Worm (Caenorhabditis elegans) whole organism, L2 larva: ENCODE measurements around the gene Y81B9A.1.

Experiments used
- C34F6.9 ChIP-seq: fragments of 150-350 bp; optimal IDR thresholded peaks from 2 replicates; lab custom pipeline; 2014; ENCODE audit warnings: missing biosample characterization, missing genetic modification characterization
- R02D3.7 ChIP-seq: fragments of 150-350 bp; optimal IDR thresholded peaks from 2 replicates; lab custom pipeline; 2014; ENCODE audit warnings: missing biosample characterization, missing genetic modification characterization
- Y55F3AM.14 ChIP-seq: fragments of 200-800 bp; sonication (Bioruptor generic); optimal IDR thresholded peaks from 2 replicates; lab custom pipeline; 2018; ENCODE audit warnings: mild to moderate bottlenecking, missing genetic modification characterization, missing compliant biosample characterization
- ZK546.5 ChIP-seq: sonication (generic microtip); optimal IDR thresholded peaks from 2 replicates; lab custom pipeline; 2017; ENCODE audit warnings: missing biosample characterization, missing genetic modification characterization
- alr-1 ChIP-seq: fragments of 150-350 bp; optimal IDR thresholded peaks from 2 replicates; lab custom pipeline; 2014; ENCODE audit warnings: missing biosample characterization, missing genetic modification characterization
- aly-2 ChIP-seq: fragments of 150-350 bp; optimal IDR thresholded peaks from 2 replicates; lab custom pipeline; 2014; ENCODE audit warnings: missing biosample characterization, missing genetic modification characterization
- ama-1 ChIP-seq: fragments of 150-350 bp; optimal IDR thresholded peaks from 2 replicates; lab custom pipeline; 2018; ENCODE audit warnings: inconsistent platforms
- blmp-1 ChIP-seq: sonication (generic microtip); optimal IDR thresholded peaks from 2 replicates; lab custom pipeline; 2017; ENCODE audit warnings: missing genetic modification characterization, mild to moderate bottlenecking, missing compliant biosample characterization, antibody characterized with exemption, moderate library complexity; ENCODE audit not compliant: insufficient read depth
- ceh-16 ChIP-seq: fragments of 150-350 bp; optimal IDR thresholded peaks from 2 replicates; lab custom pipeline; 2014; ENCODE audit warnings: missing biosample characterization, missing genetic modification characterization
- ceh-82 ChIP-seq: fragments of 150-350 bp; optimal IDR thresholded peaks from 2 replicates; lab custom pipeline; 2014; ENCODE audit warnings: missing biosample characterization, missing genetic modification characterization
- dmd-4 ChIP-seq: sonication (generic microtip); optimal IDR thresholded peaks from 2 replicates; lab custom pipeline; 2017; ENCODE audit warnings: missing biosample characterization, missing genetic modification characterization
- egl-27 ChIP-seq: sonication (generic microtip); optimal IDR thresholded peaks from 3 replicates; lab custom pipeline; 2017; ENCODE audit warnings: missing biosample characterization, missing genetic modification reagents, missing genetic modification characterization
- elt-1 ChIP-seq: fragments of 150-350 bp; optimal IDR thresholded peaks from 2 replicates; lab custom pipeline; 2014; ENCODE audit warnings: missing biosample characterization, missing genetic modification characterization
- elt-3 ChIP-seq: sonication (generic microtip); optimal IDR thresholded peaks from 2 replicates; lab custom pipeline; 2017; ENCODE audit warnings: missing biosample characterization, missing genetic modification characterization
- gmeb-1 ChIP-seq: fragments of 150-350 bp; optimal IDR thresholded peaks from 2 replicates; lab custom pipeline; 2014; ENCODE audit warnings: missing biosample characterization, missing genetic modification characterization
- lin-11 ChIP-seq: fragments of 150-350 bp; sonication (generic microtip); optimal IDR thresholded peaks from 2 replicates; lab custom pipeline; 2014; ENCODE audit warnings: missing biosample characterization, missing genetic modification characterization, inconsistent platforms, mixed read lengths
- lin-13 ChIP-seq: fragments of 150-350 bp; optimal IDR thresholded peaks from 2 replicates; lab custom pipeline; 2014; ENCODE audit warnings: missing biosample characterization, missing genetic modification reagents, missing genetic modification characterization
- lsy-2 ChIP-seq, 2 experiments: fragments of 150-350 bp in 1 of 2; sonication (generic microtip) in 1 of 2; optimal IDR thresholded peaks; 2 replicates each; lab custom pipeline; 2014 to 2017; ENCODE audit warnings: missing biosample characterization in 2 of 2, missing genetic modification characterization in 2 of 2
- mab-5 ChIP-seq: fragments of 150-350 bp; optimal IDR thresholded peaks from 2 replicates; lab custom pipeline; 2014; ENCODE audit warnings: missing biosample characterization, missing genetic modification characterization
- mbf-1 ChIP-seq: sonication (generic microtip); optimal IDR thresholded peaks from 2 replicates; lab custom pipeline; 2017; ENCODE audit warnings: missing biosample characterization, missing genetic modification characterization
- mdl-1 ChIP-seq, 2 experiments: fragments of 150-350 bp in 1 of 2; sonication (generic microtip) in 1 of 2; optimal IDR thresholded peaks; 2 replicates each; lab custom pipeline; 2017; ENCODE audit warnings: missing biosample characterization in 2 of 2, missing genetic modification characterization in 2 of 2
- nhr-10 ChIP-seq: sonication (generic microtip); optimal IDR thresholded peaks from 2 replicates; lab custom pipeline; 2017; ENCODE audit warnings: missing biosample characterization, missing genetic modification characterization
- nhr-11 ChIP-seq: fragments of 150-350 bp; optimal IDR thresholded peaks from 2 replicates; lab custom pipeline; 2014; ENCODE audit warnings: missing biosample characterization, missing genetic modification characterization
- nhr-12 ChIP-seq: fragments of 150-350 bp; optimal IDR thresholded peaks from 2 replicates; lab custom pipeline; 2014; ENCODE audit warnings: missing biosample characterization, missing genetic modification characterization
- nhr-237 ChIP-seq: fragments of 150-350 bp; optimal IDR thresholded peaks from 2 replicates; lab custom pipeline; 2014; ENCODE audit warnings: missing biosample characterization, missing genetic modification characterization
- nhr-25 ChIP-seq: fragments of 150-350 bp; sonication (generic microtip); optimal IDR thresholded peaks from 3 replicates; lab custom pipeline; 2014; ENCODE audit warnings: missing biosample characterization, missing genetic modification characterization
- nhr-6 ChIP-seq: fragments of 150-350 bp; optimal IDR thresholded peaks from 2 replicates; lab custom pipeline; 2014; ENCODE audit warnings: missing biosample characterization, missing genetic modification characterization
- peb-1 ChIP-seq: fragments of 150-350 bp; optimal IDR thresholded peaks from 2 replicates; lab custom pipeline; 2014; ENCODE audit warnings: missing biosample characterization, missing genetic modification characterization
- sem-4 ChIP-seq: fragments of 150-350 bp; optimal IDR thresholded peaks from 2 replicates; lab custom pipeline; 2014; ENCODE audit warnings: missing biosample characterization, missing genetic modification reagents, missing genetic modification characterization
- sma-9 ChIP-seq, 2 experiments: fragments of 150-350 bp in 1 of 2; sonication (generic microtip) in 1 of 2; optimal IDR thresholded peaks; 2 replicates each; lab custom pipeline; 2014 to 2016; ENCODE audit warnings: missing genetic modification characterization in 2 of 2, mild to moderate bottlenecking in 1 of 2, missing biosample characterization in 1 of 2, missing compliant biosample characterization in 1 of 2, missing genetic modification reagents in 1 of 2, moderate library complexity in 1 of 2
- snpc-4 ChIP-seq: fragments of 150-350 bp; optimal IDR thresholded peaks from 2 replicates; lab custom pipeline; 2014; ENCODE audit warnings: missing biosample characterization, missing genetic modification characterization
- unc-39 ChIP-seq: fragments of 150-350 bp; optimal IDR thresholded peaks from 2 replicates; lab custom pipeline; 2014; ENCODE audit warnings: missing biosample characterization, missing genetic modification characterization
- unc-55 ChIP-seq: fragments of 150-350 bp; sonication (generic microtip); optimal IDR thresholded peaks from 3 replicates; lab custom pipeline; 2014; ENCODE audit warnings: missing biosample characterization, missing genetic modification reagents, missing genetic modification characterization
- unc-62 ChIP-seq: fragments of 150-350 bp; optimal IDR thresholded peaks from 2 replicates; lab custom pipeline; 2014; ENCODE audit warnings: missing biosample characterization, missing genetic modification reagents, missing genetic modification characterization
- zag-1 ChIP-seq: fragments of 150-350 bp; optimal IDR thresholded peaks from 2 replicates; lab custom pipeline; 2014; ENCODE audit warnings: missing biosample characterization, missing genetic modification characterization
- ztf-1 ChIP-seq: fragments of 200-800 bp; sonication (Bioruptor generic); conservative IDR thresholded peaks from 2 replicates; pipeline ENCODE4 v1.3.6; 2022; ENCODE audit warnings: missing genetic modification characterization, missing compliant biosample characterization
- ztf-11 ChIP-seq: sonication (generic microtip); optimal IDR thresholded peaks from 2 replicates; lab custom pipeline; 2017; ENCODE audit warnings: missing biosample characterization, missing genetic modification characterization
- ztf-4 ChIP-seq: fragments of 150-350 bp; optimal IDR thresholded peaks from 2 replicates; lab custom pipeline; 2014; ENCODE audit warnings: missing biosample characterization, missing genetic modification characterization

Gene Y81B9A.1

ce11 chrX:9168239-9168638, 24.0 kb upstream of the Y81B9A.1 start, which contains the start of gene B0563.9:
B0563.9 (plus strand) TSS chrX:9168539.
- TF ChIP-seq lin-11 (tag; lab: Kevin White, UChicago) (no peak), nhr-11 (tag; lab: Kevin White, UChicago) (no peak), nhr-25 (tag; lab: Kevin White, UChicago) (no peak), mab-5 (tag; lab: Kevin White, UChicago) (no peak)

DNA sequence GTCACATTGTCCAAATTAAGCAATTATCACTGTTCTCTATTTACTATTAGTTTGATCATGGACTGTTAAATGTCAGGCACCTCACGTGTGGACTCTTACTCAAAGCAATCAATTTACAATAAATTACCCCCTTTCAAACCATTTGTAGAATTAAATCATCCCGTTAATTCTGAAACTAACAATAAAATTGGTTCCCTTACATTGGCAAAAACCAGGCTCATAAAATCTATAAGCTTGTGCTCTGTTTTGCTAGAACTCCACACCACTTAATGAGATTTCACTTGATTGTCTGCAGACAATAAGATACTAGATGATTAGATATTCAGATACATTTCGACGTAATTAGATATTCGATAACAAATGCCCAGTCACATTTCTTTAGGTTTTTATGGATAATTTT, 22.2 kb upstream of the Y81B9A.1 start:
- TF ChIP-seq peb-1 (tag; lab: Kevin White, UChicago), result no peak
- no peak for TF ChIP-seq ceh-16 (tag; lab: Kevin White, UChicago)
- no peak for TF ChIP-seq elt-1 (tag; lab: Kevin White, UChicago)
- TF ChIP-seq ztf-4 (tag; lab: Kevin White, UChicago), result no peak
- no peak for TF ChIP-seq aly-2 (tag; lab: Kevin White, UChicago)
- TF ChIP-seq alr-1, result no peak
- TF ChIP-seq C34F6.9 (tag; lab: Kevin White, UChicago), result no peak
- TF ChIP-seq sem-4 (tag; lab: Kevin White, UChicago), result no peak
- TF ChIP-seq gmeb-1 (tag; lab: Kevin White, UChicago), result no peak
- no peak for TF ChIP-seq elt-3 (tag; lab: Kevin White, UChicago)
- TF ChIP-seq nhr-6, result no peak
- no peak for TF ChIP-seq blmp-1 (tag; lab: Kevin White, UChicago)
- no peak for TF ChIP-seq unc-55 (GFP tag; lab: Kevin White, UChicago)
- no peak for TF ChIP-seq lin-11 (tag; lab: Kevin White, UChicago)
- no peak for TF ChIP-seq Y55F3AM.14 (GFP tag; lab: Kevin White, UChicago)
- no peak for TF ChIP-seq nhr-237 (tag; lab: Kevin White, UChicago)
- no peak for TF ChIP-seq unc-39 (tag; lab: Kevin White, UChicago)

DNA sequence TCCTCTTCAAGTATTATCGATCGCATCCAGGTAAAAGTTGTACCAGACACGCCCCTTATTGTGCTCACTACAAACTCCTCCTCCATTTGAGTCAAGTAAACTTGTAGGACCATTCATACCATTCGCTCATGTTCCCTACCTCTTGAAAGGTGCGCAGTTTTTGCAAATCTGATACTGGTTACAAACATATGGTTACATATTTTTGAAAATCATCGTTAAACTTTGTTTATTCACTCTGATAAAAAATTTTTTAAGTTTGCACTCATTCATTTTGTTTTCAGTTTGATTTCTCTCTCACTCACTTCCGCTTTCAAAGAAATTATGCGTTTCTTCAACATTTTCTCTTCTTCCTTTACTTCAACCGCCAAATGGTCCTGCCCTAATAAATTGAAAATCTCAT, 21.0 kb upstream of the Y81B9A.1 start, which contains the start of gene B0563.1:
Gene B0563.1 (plus strand): TSS at position 301 of the 400 bp plus-strand sequence.
- TF ChIP-seq ztf-11 (tag; lab: Kevin White, UChicago), result no peak
- no peak for TF ChIP-seq sma-9 (GFP tag; optimal IDR thresholded peaks at IDR 0.05; lab: Kevin White, UChicago)
- TF ChIP-seq sma-9 (tag; optimal IDR thresholded peaks at IDR 0.05; lab: Kevin White, UChicago), result no peak
- no peak for TF ChIP-seq nhr-12 (tag; lab: Kevin White, UChicago)

ce11 chrX:9172278-9172677, 20.0 kb upstream of the Y81B9A.1 start, which contains the start of gene B0563.18:
B0563.18 (plus strand) TSS chrX:9172578.
- TF ChIP-seq lin-13 (GFP tag; lab: Kevin White, UChicago) (no peak), R02D3.7 (tag; lab: Kevin White, UChicago) (no peak), lsy-2 (tag; optimal IDR thresholded peaks at IDR 0.05; lab: Kevin White, UChicago) (no peak), Y55F3AM.14 (GFP tag; lab: Kevin White, UChicago) (no peak), nhr-10 (tag; lab: Kevin White, UChicago) (no peak), nhr-6 (no peak), snpc-4 (tag; lab: Kevin White, UChicago) (no peak), mab-5 (tag; lab: Kevin White, UChicago) (no peak), nhr-11 (tag; lab: Kevin White, UChicago) (no peak), ceh-16 (tag; lab: Kevin White, UChicago) (no peak), sem-4 (tag; lab: Kevin White, UChicago) (no peak), unc-62 (GFP tag; lab: Kevin White, UChicago) (no peak), alr-1 (no peak), zag-1 (tag; lab: Kevin White, UChicago) (no peak), egl-27 (tag; lab: Kevin White, UChicago) (no peak), ztf-4 (tag; lab: Kevin White, UChicago) (no peak), unc-39 (tag; lab: Kevin White, UChicago) (no peak), elt-3 (tag; lab: Kevin White, UChicago) (no peak), peb-1 (tag; lab: Kevin White, UChicago) (no peak)

DNA sequence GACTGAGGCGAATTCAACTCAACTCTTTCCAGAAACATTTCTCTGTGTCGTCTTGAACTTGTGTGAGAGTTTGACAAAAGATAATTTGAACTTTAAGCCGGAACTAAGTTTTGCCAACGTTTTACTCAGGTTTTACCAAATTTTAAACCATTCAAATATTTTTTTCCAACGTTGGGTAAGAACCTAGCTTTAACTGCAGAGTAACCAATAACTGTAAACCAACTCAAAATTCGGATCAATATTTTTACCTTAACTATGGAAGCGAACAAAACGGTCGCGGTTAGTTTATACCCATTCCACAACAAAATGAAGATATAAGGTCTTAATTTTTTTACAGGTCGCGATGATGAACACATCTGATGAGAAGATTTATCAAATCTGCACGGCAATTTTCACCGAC, 19.5 kb upstream of the Y81B9A.1 start:
- TF ChIP-seq dmd-4 (tag; lab: Kevin White, UChicago), result no peak
- TF ChIP-seq alr-1, result no peak
- no peak for TF ChIP-seq ztf-1 (GFP tag; lab: Robert Waterston, UW)
- TF ChIP-seq mdl-1 (tag; optimal IDR thresholded peaks at IDR 0.05; lab: Kevin White, UChicago), result no peak
- no peak for TF ChIP-seq lin-13 (GFP tag; lab: Kevin White, UChicago)
- no peak for TF ChIP-seq ama-1 (lab: Kevin White, UChicago)
- no peak for TF ChIP-seq mbf-1 (tag; lab: Kevin White, UChicago)
- no peak for TF ChIP-seq mab-5 (tag; lab: Kevin White, UChicago)
- no peak for TF ChIP-seq zag-1 (tag; lab: Kevin White, UChicago)
- no peak for TF ChIP-seq aly-2 (tag; lab: Kevin White, UChicago)
- TF ChIP-seq ceh-82 (tag; lab: Kevin White, UChicago), result no peak
- no peak for TF ChIP-seq unc-39 (tag; lab: Kevin White, UChicago)
- no peak for TF ChIP-seq unc-62 (GFP tag; lab: Kevin White, UChicago)
- TF ChIP-seq ZK546.5 (tag; lab: Kevin White, UChicago), result no peak
